Fruit fly (Drosophila melanogaster): ENCODE data around the gene Sap30.

The Sap30 gene

DNA sequence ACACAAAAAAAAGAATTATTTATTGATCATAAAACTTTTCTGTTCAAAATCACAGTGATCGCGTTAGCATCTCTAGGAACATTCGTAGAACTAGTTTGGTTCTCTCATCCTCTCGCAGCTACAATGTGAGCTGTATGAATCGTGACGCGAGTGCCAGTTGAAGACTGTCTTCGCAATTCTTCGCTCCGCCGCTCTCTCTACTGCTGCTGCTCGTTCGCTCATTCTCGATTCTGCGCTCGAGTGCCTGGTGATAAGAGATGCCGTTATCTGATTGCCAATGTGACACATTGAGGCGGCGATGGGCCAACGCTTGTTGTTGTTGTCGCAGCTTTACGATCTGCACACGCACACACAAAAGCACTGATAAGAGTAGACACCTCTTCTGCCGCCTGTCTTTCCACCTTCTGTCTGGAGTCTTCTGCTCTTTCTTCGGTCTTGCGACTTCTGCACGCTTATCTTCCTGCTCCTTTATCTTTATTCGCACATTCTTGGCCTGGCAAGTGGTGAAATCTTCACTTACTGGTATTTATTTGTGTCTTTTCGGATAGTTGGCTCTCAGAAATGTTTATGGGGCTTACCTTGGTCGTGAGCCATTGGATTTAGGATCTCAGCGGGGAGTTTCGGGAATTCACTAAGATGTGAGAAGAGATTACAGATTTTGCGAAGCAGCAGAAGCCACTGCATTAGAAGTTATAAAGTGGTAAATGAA lies 49.2 kb downstream of the Sap30 start:
- TF ChIP-seq CG4496 (GFP tag; IDR thresholded peaks at IDR 0.05), result 0 out of 3 replicates have a peak, but pooled peaks have one; percentile 22
- TF ChIP-seq Pif1A (GFP tag; optimal IDR thresholded peaks at IDR 0.05), result no peak
- TF ChIP-seq rn (GFP tag; IDR thresholded peaks at IDR 0.05), result no peak
- TF ChIP-seq CG34367 (tag; optimal IDR thresholded peaks at IDR 0.05), result no peak
- peak; percentile 19 for TF ChIP-seq CG13204 (GFP tag; optimal IDR thresholded peaks at IDR 0.05)
- TF ChIP-seq CG32121 (GFP tag; IDR thresholded peaks at IDR 0.05), result no peak
- TF ChIP-seq CG9948 (tag; optimal IDR thresholded peaks at IDR 0.05), result no peak
- peak; percentile 65 for TF ChIP-seq EcR (GFP tag; optimal IDR thresholded peaks at IDR 0.05)

DNA sequence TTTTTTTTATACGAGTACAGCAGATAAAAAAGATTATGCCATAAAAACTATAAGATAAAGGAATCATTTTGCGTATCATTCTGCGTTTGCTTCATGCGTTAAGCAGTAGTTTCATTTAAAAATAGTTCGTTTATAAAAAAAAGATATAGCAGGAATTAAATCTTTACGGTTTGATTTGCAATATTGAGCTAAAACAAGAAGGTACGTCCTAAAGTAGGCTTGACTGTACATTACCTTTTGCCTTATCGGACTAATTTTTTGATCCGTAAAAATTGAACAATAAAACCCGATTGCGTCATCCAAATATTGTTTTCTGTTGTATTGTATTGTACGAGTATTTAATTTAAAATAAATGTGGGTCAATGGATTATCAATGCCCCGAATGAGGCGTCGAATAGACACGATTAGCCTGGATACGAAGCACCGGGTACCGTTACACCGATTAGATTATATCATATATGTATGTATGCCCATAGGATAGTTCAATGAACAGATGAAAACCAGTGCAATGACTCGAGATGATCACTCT lies 49.8 kb downstream of the Sap30 start:
- TF ChIP-seq Ets98B (GFP tag; IDR thresholded peaks at IDR 0.05) (no peak), CG14655 (GFP tag; optimal IDR thresholded peaks at IDR 0.05) (peak; percentile 30), EcR (GFP tag; optimal IDR thresholded peaks at IDR 0.05) (peak; percentile 42)

DNA sequence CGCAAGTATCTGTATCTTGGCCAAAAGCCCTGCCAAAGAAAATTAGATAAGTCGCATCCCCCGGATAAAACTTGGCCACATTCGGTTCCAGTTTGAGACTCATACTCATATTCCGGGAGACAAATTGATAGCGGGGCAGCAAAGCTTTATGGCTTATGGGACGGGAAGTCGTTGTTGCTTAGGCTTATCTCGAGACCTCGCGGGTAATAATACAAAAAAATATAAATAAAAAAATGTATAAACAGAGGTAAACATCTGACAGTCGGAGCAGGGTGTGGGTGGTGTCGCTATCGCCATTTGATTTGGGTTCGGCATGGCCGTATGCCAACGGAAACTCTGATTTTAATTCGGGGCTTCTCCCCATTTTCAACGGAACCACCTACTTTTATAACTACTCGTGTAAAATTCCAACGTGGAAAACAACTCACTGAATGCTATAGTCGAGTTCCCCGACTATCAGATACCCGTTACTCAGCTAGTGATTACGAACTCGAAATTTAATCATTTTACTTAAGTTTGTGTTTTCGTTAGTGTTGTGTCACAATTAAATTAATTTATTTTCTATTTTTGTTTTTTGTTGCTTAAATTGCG lies 50.6 kb downstream of the Sap30 start:
- TF ChIP-seq fd96Ca (GFP tag; IDR thresholded peaks at IDR 0.05) (0 out of 3 replicates have a peak, but pooled peaks have one; percentile 24), Snoo (tag; optimal IDR thresholded peaks at IDR 0.05) (no peak), D1 (tag; optimal IDR thresholded peaks at IDR 0.05) (no peak), Ets98B (GFP tag; IDR thresholded peaks at IDR 0.05) (no peak), CG9948 (tag; optimal IDR thresholded peaks at IDR 0.05) (no peak), gl (tag; optimal IDR thresholded peaks at IDR 0.05) (no peak)

DNA sequence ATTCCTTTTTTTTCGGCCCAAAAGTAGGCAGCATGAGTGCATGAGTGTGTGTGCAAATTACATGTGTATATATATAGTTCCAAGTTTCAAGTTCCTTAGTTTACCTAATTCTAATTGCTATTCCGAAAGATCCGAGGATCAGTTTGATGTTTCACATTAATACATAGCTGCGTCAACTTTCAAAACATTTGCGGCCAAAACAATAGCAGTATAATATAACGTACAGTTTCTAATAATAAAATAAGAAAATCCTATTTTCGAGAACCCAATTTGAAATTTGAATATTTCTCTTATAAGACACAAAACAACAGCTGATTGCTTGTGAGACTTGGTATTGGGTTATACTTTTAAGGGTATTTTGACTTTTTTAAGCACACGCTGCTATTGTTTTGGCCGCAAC lies 52.0 kb downstream of the Sap30 start:
- no peak for TF ChIP-seq Pif1B (GFP tag; optimal IDR thresholded peaks at IDR 0.05)
- TF ChIP-seq D1 (tag; optimal IDR thresholded peaks at IDR 0.05), result no peak
- peak; percentile 3 for TF ChIP-seq CG14655 (GFP tag; optimal IDR thresholded peaks at IDR 0.05)
- TF ChIP-seq CG8301 (tag; optimal IDR thresholded peaks at IDR 0.05), result peak; percentile 4

All from whole organism, pupa.